Worm (Caenorhabditis elegans): ENCODE measurements around the gene F09B9.4.

Gene F09B9.4

DNA sequence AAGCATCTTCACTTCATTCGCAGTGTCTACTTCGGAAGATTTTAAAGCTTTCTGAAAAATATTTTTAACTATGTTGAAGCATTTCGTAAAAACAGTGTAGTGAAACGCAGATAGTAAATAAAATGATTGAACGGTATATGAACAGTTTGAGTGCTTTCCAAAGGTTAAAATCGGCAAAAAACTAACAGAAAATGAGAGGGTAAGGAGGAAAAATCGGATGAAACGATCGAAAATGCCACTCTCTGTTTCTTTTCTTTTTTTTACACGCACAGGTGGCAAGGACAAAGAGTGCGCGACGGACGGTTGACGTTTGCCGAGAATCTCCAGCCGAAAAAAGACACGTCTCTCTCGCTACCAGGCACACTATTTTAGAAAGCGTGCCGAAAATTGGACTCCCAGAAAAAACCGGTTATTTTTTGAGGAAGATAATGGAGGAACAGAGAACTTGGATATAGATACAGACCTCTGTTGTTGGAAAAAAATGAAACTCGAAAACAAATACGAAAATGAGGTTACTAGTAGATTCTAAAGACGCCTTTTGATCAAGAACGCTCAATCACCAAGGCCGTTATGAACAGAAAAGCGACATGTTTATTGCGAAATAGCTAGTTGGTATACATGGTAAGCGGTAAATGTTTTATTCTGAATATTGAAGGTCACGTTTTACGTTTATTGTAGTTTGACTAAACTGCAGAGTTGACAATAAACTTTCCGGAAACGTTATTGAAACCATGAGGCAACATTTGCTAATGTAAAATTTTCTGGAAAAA is 34.1 kb downstream of the F09B9.4 start, which contains the start of gene myrf-2:
Gene myrf-2 (minus strand): TSS at position 51 of the 770 bp plus-strand sequence.
- TF ChIP-seq drap-1 (GFP tag; optimal IDR thresholded peaks at IDR 0.05) (no peak), tbx-8 (GFP tag; optimal IDR thresholded peaks at IDR 0.05) (no peak), elt-3 (tag; optimal IDR thresholded peaks at IDR 0.05) (no peak), nhr-28 (tag; optimal IDR thresholded peaks at IDR 0.05) (no peak)

DNA sequence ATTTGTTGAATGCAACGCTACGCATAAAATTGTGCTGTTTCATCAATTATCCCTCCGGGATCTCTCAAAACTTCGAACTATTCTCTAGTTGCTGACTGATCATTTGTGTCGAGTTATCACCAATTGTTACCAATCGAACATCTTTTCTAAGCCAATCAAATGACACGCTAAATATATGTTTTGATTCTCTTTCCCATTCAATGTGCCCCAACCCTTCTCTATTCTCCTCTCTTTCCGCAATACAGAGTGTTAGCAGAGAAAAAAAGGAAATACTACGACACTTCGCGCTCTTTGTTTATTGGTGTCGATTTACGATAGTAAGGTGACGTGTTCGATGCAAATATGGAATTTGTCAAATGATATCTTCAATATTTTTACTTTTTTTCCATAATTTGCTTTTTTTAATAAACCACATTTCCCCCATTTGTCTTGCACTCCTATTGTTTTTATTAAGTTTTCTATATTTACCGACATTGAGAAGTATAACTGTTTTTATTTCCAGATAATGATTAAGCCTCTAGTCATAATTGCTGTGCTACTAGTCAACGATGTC is 36.9 kb downstream of the F09B9.4 start, which contains the start of gene nucb-1:
Gene nucb-1 (plus strand): TSS at position 503 of the 553 bp plus-strand sequence.
- no peak for TF ChIP-seq snpc-4 (tag; optimal IDR thresholded peaks at IDR 0.05)
- TF ChIP-seq ces-1 (GFP tag; optimal IDR thresholded peaks at IDR 0.05) = peak; percentile 58
- peak; percentile 68 for TF ChIP-seq ceh-39 (tag; optimal IDR thresholded peaks at IDR 0.05)
- no peak for TF ChIP-seq ceh-43 (GFP tag; optimal IDR thresholded peaks at IDR 0.05)
- TF ChIP-seq ceh-83 (GFP tag; optimal IDR thresholded peaks at IDR 0.05) = no peak
- peak; percentile 4 for TF ChIP-seq drap-1 (GFP tag; optimal IDR thresholded peaks at IDR 0.05)
- no peak for TF ChIP-seq nhr-2 (tag; optimal IDR thresholded peaks at IDR 0.05)
- TF ChIP-seq cnd-1 (tag; optimal IDR thresholded peaks at IDR 0.05) = no peak
- no peak for TF ChIP-seq mab-5 (tag; optimal IDR thresholded peaks at IDR 0.05)
- peak; percentile 52 for TF ChIP-seq hlh-1 (tag; optimal IDR thresholded peaks at IDR 0.05)
- no peak for TF ChIP-seq bed-3 (GFP tag; optimal IDR thresholded peaks at IDR 0.05)
- TF ChIP-seq nhr-28 (tag; optimal IDR thresholded peaks at IDR 0.05) = no peak
- peak; percentile 70 for TF ChIP-seq nhr-237 (tag; optimal IDR thresholded peaks at IDR 0.05)
- TF ChIP-seq ham-2 (GFP tag; optimal IDR thresholded peaks at IDR 0.05) = no peak
- no peak for TF ChIP-seq sptf-1 (tag; optimal IDR thresholded peaks at IDR 0.05)
- peak; percentile 46 for TF ChIP-seq mep-1 (tag; optimal IDR thresholded peaks at IDR 0.05)
- no peak for TF ChIP-seq nhr-76 (tag; optimal IDR thresholded peaks at IDR 0.05)
- TF ChIP-seq lin-32 (GFP tag; optimal IDR thresholded peaks at IDR 0.05) = no peak
- TF ChIP-seq lin-13 (tag; optimal IDR thresholded peaks at IDR 0.05) = no peak
- no peak for TF ChIP-seq M03D4.4 (tag; optimal IDR thresholded peaks at IDR 0.05)
- TF ChIP-seq mls-2 (tag; optimal IDR thresholded peaks at IDR 0.05) = no peak
- no peak for TF ChIP-seq elt-3 (tag; optimal IDR thresholded peaks at IDR 0.05)
- peak; percentile 43 for TF ChIP-seq pha-4 (tag; optimal IDR thresholded peaks at IDR 0.05)
- no peak for TF ChIP-seq elt-1 (tag; optimal IDR thresholded peaks at IDR 0.05; ENCODE audit: borderline replicate concordance, insufficient read depth)
- TF ChIP-seq flh-1 (GFP tag; optimal IDR thresholded peaks at IDR 0.05) = no peak
- peak; percentile 47 for TF ChIP-seq lsy-2 (tag; optimal IDR thresholded peaks at IDR 0.05)
- TF ChIP-seq unc-120 (tag; optimal IDR thresholded peaks at IDR 0.05; ENCODE audit: poor library complexity, severe bottlenecking) = peak; percentile 69
- TF ChIP-seq nhr-12 (tag; optimal IDR thresholded peaks at IDR 0.05) = no peak
- no peak for TF ChIP-seq zip-8 (tag; optimal IDR thresholded peaks at IDR 0.05)
- no peak for TF ChIP-seq sem-2 (GFP tag; optimal IDR thresholded peaks at IDR 0.05)
- TF ChIP-seq unc-62 (GFP tag; optimal IDR thresholded peaks at IDR 0.05) = peak; percentile 75
- TF ChIP-seq ztf-11 (tag; optimal IDR thresholded peaks at IDR 0.05) = no peak
- TF ChIP-seq tbx-8 (GFP tag; optimal IDR thresholded peaks at IDR 0.05) = no peak
- TF ChIP-seq unc-39 (tag; optimal IDR thresholded peaks at IDR 0.05) = peak; percentile 5
- TF ChIP-seq blmp-1 (tag; optimal IDR thresholded peaks at IDR 0.05) = no peak

DNA sequence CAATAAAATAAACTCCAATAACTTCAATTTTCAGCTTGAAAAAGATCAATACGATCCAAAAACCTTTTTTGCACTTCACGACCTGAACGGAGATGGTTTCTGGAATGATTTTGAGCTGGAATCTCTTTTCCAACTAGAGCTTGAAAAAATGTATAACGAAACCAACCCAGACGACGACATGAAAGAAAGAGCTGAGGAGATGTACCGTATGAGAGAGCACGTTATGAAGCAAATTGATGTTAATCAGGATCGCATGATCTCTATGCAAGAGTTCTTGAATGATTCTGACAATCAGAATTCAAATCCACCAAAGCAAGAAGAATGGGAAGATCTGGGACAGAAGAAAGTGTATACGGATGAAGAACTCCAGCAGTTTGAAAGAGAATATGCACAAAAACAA is 38.8 kb downstream of the F09B9.4 start:
- TF ChIP-seq lin-32 (GFP tag; optimal IDR thresholded peaks at IDR 0.05) (no peak), hlh-1 (tag; optimal IDR thresholded peaks at IDR 0.05) (no peak), cnd-1 (tag; optimal IDR thresholded peaks at IDR 0.05) (no peak), ceh-39 (tag; optimal IDR thresholded peaks at IDR 0.05) (no peak), lsy-2 (tag; optimal IDR thresholded peaks at IDR 0.05) (no peak), nhr-28 (tag; optimal IDR thresholded peaks at IDR 0.05) (no peak), snpc-4 (tag; optimal IDR thresholded peaks at IDR 0.05) (no peak), flh-1 (GFP tag; optimal IDR thresholded peaks at IDR 0.05) (no peak), pha-4 (tag; optimal IDR thresholded peaks at IDR 0.05) (no peak), sptf-1 (tag; optimal IDR thresholded peaks at IDR 0.05) (no peak), ceh-43 (GFP tag; optimal IDR thresholded peaks at IDR 0.05) (no peak), ham-2 (GFP tag; optimal IDR thresholded peaks at IDR 0.05) (no peak), mls-2 (tag; optimal IDR thresholded peaks at IDR 0.05) (no peak), elt-1 (tag; optimal IDR thresholded peaks at IDR 0.05; ENCODE audit: borderline replicate concordance, insufficient read depth) (no peak), nhr-76 (tag; optimal IDR thresholded peaks at IDR 0.05) (no peak), M03D4.4 (tag; optimal IDR thresholded peaks at IDR 0.05) (no peak)
